Fruit fly (Drosophila melanogaster) S2 (cell line): ENCODE measurements around the gene Tbc1d22.

Experiments
- CG8478 ChIP-seq: fragments of >200 bp; optimal IDR thresholded peaks from 2 replicates; lab custom pipeline; 2018
- CTCF ChIP-seq, 2 experiments: fragments of >200 bp; optimal IDR thresholded peaks; 2 replicates each; lab custom pipeline; 2018

DNA sequence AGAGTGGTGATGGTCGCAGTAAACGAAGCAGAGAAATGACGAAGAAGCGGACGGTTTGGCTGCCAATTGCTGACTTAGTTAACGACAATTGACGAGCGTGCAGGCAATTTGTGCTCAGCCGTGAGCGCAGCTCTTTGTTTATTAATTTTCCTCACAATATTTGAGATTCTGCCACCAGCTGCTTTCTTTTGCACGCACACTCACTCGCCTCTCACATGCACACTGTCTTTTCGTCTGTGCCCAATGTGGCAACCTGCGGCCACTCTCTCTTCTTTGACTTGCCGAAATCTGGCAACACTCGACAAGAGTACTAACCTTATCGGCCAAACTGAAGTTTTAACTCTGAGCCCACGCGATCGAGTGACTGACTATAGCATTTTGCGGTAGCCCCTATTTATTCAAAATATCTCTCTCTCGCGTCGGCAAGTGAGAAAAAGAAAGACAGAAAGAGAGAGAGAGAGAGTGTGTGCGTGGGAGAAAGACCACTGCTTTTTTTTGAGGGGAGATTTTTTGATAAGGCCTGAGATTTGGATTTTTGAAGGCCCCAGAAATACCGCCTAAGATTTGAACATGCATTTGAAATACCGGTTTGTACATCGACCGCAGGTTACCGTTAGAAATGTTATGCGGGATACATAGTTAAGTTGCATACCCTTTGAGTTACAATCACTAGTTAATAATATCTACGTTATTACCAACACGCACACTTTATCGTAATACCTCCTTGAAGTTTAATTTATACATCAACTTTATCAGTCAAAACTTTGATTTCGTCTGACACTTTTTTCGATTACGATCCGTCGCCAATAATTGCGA is 41.4 kb upstream of the Tbc1d22 start, which contains the start of gene Mvl:
- TF ChIP-seq CTCF (optimal IDR thresholded peaks at IDR 0.05; lab: Kevin White, UChicago): peak; percentile 5 to 35
- TF ChIP-seq CG8478: no peak
